Fruit fly (Drosophila melanogaster) whole organism, adult: Measurements from ENCODE around the gene Cyp308a1.
A peak's percentile ranks its signal among the peaks of the same experiment; 100 is the strongest.

Experiments
- CG11617 ChIP-seq: fragments of 200-800 bp; sonication (Bioruptor generic); optimal IDR thresholded peaks from 2 replicates; lab custom pipeline; 2017; ENCODE audit warnings: mild to moderate bottlenecking, missing biosample characterization, missing genetic modification reagents, missing genetic modification characterization
- CG12768 ChIP-seq: fragments of 200-800 bp; sonication (Bioruptor generic); optimal IDR thresholded peaks from 2 replicates; lab custom pipeline; 2017; ENCODE audit warnings: missing biosample characterization, missing genetic modification characterization, mild to moderate bottlenecking, moderate library complexity, missing genetic modification reagents
- CG14711 ChIP-seq: fragments of 200-800 bp; sonication (Bioruptor generic); optimal IDR thresholded peaks from 2 replicates; lab custom pipeline; 2018; ENCODE audit warnings: missing biosample characterization, mild to moderate bottlenecking, missing genetic modification characterization, moderate library complexity
- CG1620 ChIP-seq: fragments of 200-800 bp; sonication (Bioruptor generic); optimal IDR thresholded peaks from 2 replicates; lab custom pipeline; 2016; ENCODE audit warnings: missing biosample characterization, missing genetic modification characterization
- CG33017 ChIP-seq: fragments of 200-800 bp; sonication (Bioruptor generic); optimal IDR thresholded peaks from 2 replicates; lab custom pipeline; 2018; ENCODE audit warnings: missing biosample characterization, mild to moderate bottlenecking, missing genetic modification characterization, moderate library complexity
- CG5204 ChIP-seq: fragments of 200-800 bp; sonication (Bioruptor generic); optimal IDR thresholded peaks from 2 replicates; lab custom pipeline; 2016; ENCODE audit warnings: missing biosample characterization, missing genetic modification characterization
- CG7045 ChIP-seq: fragments of 200-800 bp; sonication (Bioruptor generic); optimal IDR thresholded peaks from 2 replicates; lab custom pipeline; 2017; ENCODE audit warnings: missing biosample characterization, mild to moderate bottlenecking, missing genetic modification characterization
- CG7101 ChIP-seq: fragments of 200-800 bp; sonication (Bioruptor generic); optimal IDR thresholded peaks from 2 replicates; lab custom pipeline; 2018; ENCODE audit warnings: missing biosample characterization, mild to moderate bottlenecking, missing genetic modification characterization, moderate library complexity
- Clk ChIP-seq: fragments of 200-800 bp; sonication (Bioruptor generic); optimal IDR thresholded peaks from 2 replicates; lab custom pipeline; 2017; ENCODE audit warnings: missing biosample characterization, missing genetic modification characterization
- Crg-1 ChIP-seq: fragments of 200-800 bp; sonication (Bioruptor generic); optimal IDR thresholded peaks from 2 replicates; lab custom pipeline; 2016; ENCODE audit warnings: missing biosample characterization, missing genetic modification characterization
- Hr96 ChIP-seq: fragments of 200-800 bp; sonication (Bioruptor generic); optimal IDR thresholded peaks from 2 replicates; lab custom pipeline; 2016; ENCODE audit warnings: missing biosample characterization, missing genetic modification characterization
- Mnt ChIP-seq: fragments of 200-800 bp; sonication (Bioruptor generic); optimal IDR thresholded peaks from 2 replicates; lab custom pipeline; 2016; ENCODE audit warnings: missing biosample characterization, mild to moderate bottlenecking, missing genetic modification characterization
- bab1 ChIP-seq: fragments of 200-800 bp; sonication (Bioruptor generic); optimal IDR thresholded peaks from 3 replicates; lab custom pipeline; 2019; ENCODE audit warnings: missing biosample characterization, mild to moderate bottlenecking, missing genetic modification characterization, moderate library complexity
- cic ChIP-seq: fragments of 200-800 bp; sonication (Bioruptor generic); optimal IDR thresholded peaks from 2 replicates; lab custom pipeline; 2017; ENCODE audit warnings: missing biosample characterization, mild to moderate bottlenecking, missing genetic modification characterization, moderate library complexity
- cnc ChIP-seq, 2 experiments: fragments of >200 bp; optimal IDR thresholded peaks; 2 replicates each; lab custom pipeline; 2017
- kay ChIP-seq: fragments of 200-800 bp; sonication (Bioruptor generic); peaks from one replicate; lab custom pipeline; 2016; ENCODE audit warnings: missing biosample characterization, missing genetic modification characterization, borderline replicate concordance
- ovo ChIP-seq: fragments of 200-800 bp; sonication (Bioruptor generic); optimal IDR thresholded peaks from 2 replicates; lab custom pipeline; 2016; ENCODE audit warnings: missing biosample characterization, missing genetic modification characterization
- pad ChIP-seq: fragments of 200-800 bp; sonication (Bioruptor generic); optimal IDR thresholded peaks from 3 replicates; lab custom pipeline; 2017; ENCODE audit warnings: missing biosample characterization, missing genetic modification characterization, mild to moderate bottlenecking, moderate library complexity, missing genetic modification reagents
- tj ChIP-seq: fragments of 200-800 bp; sonication (Bioruptor generic); optimal IDR thresholded peaks from 3 replicates; lab custom pipeline; 2017; ENCODE audit warnings: missing biosample characterization, mild to moderate bottlenecking, missing genetic modification characterization, moderate library complexity
- toe ChIP-seq: fragments of 200-800 bp; sonication (Bioruptor generic); optimal IDR thresholded peaks from 2 replicates; lab custom pipeline; 2016; ENCODE audit warnings: missing biosample characterization, missing genetic modification characterization

Cyp308a1 gene

dm6 chrX:18684504-18684903 lies 25.2 kb upstream of the Cyp308a1 start:
- TF ChIP-seq CG11617 (GFP tag; lab: Kevin White, UChicago) (no peak), CG12768 (GFP tag; lab: Kevin White, UChicago) (no peak), tj (GFP tag; lab: Kevin White, UChicago) (no peak), Crg-1 (no peak), Hr96 (GFP tag; lab: Kevin White, UChicago) (no peak), bab1 (GFP tag; lab: Kevin White, UChicago) (no peak), ovo (GFP tag; lab: Kevin White, UChicago) (no peak), CG1620 (GFP tag; lab: Kevin White, UChicago) (no peak), cic (GFP tag; lab: Kevin White, UChicago) (no peak), Clk (GFP tag; lab: Kevin White, UChicago) (no peak), cnc (optimal IDR thresholded peaks at IDR 0.05; lab: Kevin White, UChicago) (no peak), kay (GFP tag; lab: Kevin White, UChicago) (no peak), Mnt (no peak), toe (GFP tag; lab: Kevin White, UChicago) (no peak), CG33017 (no peak), CG14711 (no peak), CG5204 (GFP tag; lab: Kevin White, UChicago) (no peak), CG7045 (no peak), pad (GFP tag; lab: Kevin White, UChicago) (no peak)

- TF ChIP-seq CG7045 = no peak
- no peak for TF ChIP-seq CG11617 (GFP tag; lab: Kevin White, UChicago)
- TF ChIP-seq Clk (GFP tag; lab: Kevin White, UChicago) = no peak
- TF ChIP-seq Hr96 (GFP tag; lab: Kevin White, UChicago) = no peak
- TF ChIP-seq CG5204 (GFP tag; lab: Kevin White, UChicago) = no peak
- TF ChIP-seq cnc (optimal IDR thresholded peaks at IDR 0.05; lab: Kevin White, UChicago) = no peak
- TF ChIP-seq cic (GFP tag; lab: Kevin White, UChicago) = no peak
- TF ChIP-seq CG14711 = no peak
- TF ChIP-seq CG1620 (GFP tag; lab: Kevin White, UChicago) = no peak
- TF ChIP-seq Mnt = no peak
- TF ChIP-seq CG7101 (tag; lab: Kevin White, UChicago) = no peak
- TF ChIP-seq bab1 (GFP tag; lab: Kevin White, UChicago) = no peak
Observed at dm6 chrX:18684928-18685327, 24.7 kb upstream of the Cyp308a1 start.

- TF ChIP-seq kay (GFP tag; lab: Kevin White, UChicago) (no peak), Mnt (no peak), CG7101 (tag; lab: Kevin White, UChicago) (no peak), tj (GFP tag; lab: Kevin White, UChicago) (no peak), Hr96 (GFP tag; lab: Kevin White, UChicago) (no peak), bab1 (GFP tag; lab: Kevin White, UChicago) (no peak), cnc (optimal IDR thresholded peaks at IDR 0.05; lab: Kevin White, UChicago) (no peak), CG33017 (no peak), CG1620 (GFP tag; lab: Kevin White, UChicago) (no peak)
Observed at dm6 chrX:18685726-18686125, 23.9 kb upstream of the Cyp308a1 start, which contains the start of gene phtm. Gene phtm, plus strand, starts transcription at chrX:18685766.

- TF ChIP-seq Mnt = no peak
- no peak for TF ChIP-seq Hr96 (GFP tag; lab: Kevin White, UChicago)
- TF ChIP-seq tj (GFP tag; lab: Kevin White, UChicago) = peak; percentile 15
Observed at dm6 chrX:18692948-18693502, 16.6 kb upstream of the Cyp308a1 start, which contains the start of gene Cyp18a1. Gene Cyp18a1, minus strand, starts transcription at chrX:18693042.

- TF ChIP-seq CG11617 (GFP tag; lab: Kevin White, UChicago) = no peak
- no peak for TF ChIP-seq kay (GFP tag; lab: Kevin White, UChicago)
- TF ChIP-seq CG12768 (GFP tag; lab: Kevin White, UChicago) = no peak
- TF ChIP-seq CG14711 = no peak
- no peak for TF ChIP-seq CG33017
- no peak for TF ChIP-seq cic (GFP tag; lab: Kevin White, UChicago)
- no peak for TF ChIP-seq CG7101 (tag; lab: Kevin White, UChicago)
- no peak for TF ChIP-seq pad (GFP tag; lab: Kevin White, UChicago)
- TF ChIP-seq tj (GFP tag; lab: Kevin White, UChicago) = no peak
- no peak for TF ChIP-seq cnc (optimal IDR thresholded peaks at IDR 0.05; lab: Kevin White, UChicago)
- TF ChIP-seq Crg-1 = no peak
Observed at dm6 chrX:18695603-18696002, 14.1 kb upstream of the Cyp308a1 start.

- TF ChIP-seq tj (GFP tag; lab: Kevin White, UChicago) (peak; percentile 98), CG5204 (GFP tag; lab: Kevin White, UChicago) (no peak), toe (GFP tag; lab: Kevin White, UChicago) (no peak), Hr96 (GFP tag; lab: Kevin White, UChicago) (no peak)
Observed at dm6 chrX:18699268-18700140, 10.2 kb upstream of the Cyp308a1 start.
